Worm (Caenorhabditis elegans): ENCODE data around the gene C01B10.44.

Gene C01B10.44

DNA sequence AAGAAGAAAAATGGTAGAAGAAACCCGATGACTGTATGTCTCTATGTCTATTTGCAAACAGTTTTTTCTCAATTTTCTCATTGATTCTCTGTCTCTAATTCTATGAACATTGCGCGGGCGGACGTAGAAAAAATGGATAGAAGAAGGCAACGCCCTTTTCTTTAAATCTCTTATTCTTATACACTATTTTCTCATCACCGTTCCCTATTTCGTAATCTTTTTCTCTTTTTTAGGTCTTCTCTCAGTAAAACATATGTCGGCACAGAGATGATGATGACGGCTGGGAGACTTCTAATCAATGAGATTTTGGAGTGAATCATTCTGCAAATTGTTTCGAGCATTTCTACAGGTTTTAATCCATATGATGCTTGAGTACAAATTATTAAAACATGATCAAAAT is 1.3 kb upstream of the C01B10.44 start (continued):
- TF ChIP-seq efl-1 (optimal IDR thresholded peaks at IDR 0.05) (peak; percentile 13 to 17), efl-1 (GFP tag; optimal IDR thresholded peaks at IDR 0.05 in 1 of 2) (peak; percentile 20 to 91), nhr-77 (tag; optimal IDR thresholded peaks at IDR 0.05) (no peak), pax-3 (tag; optimal IDR thresholded peaks at IDR 0.05) (no peak), unc-62 (GFP tag; optimal IDR thresholded peaks at IDR 0.05) (no peak), snu-23 (GFP tag; optimal IDR thresholded peaks at IDR 0.05) (peak; percentile 43), lin-35 (GFP tag; optimal IDR thresholded peaks at IDR 0.05) (peak in 1 of 2 experiments; percentile 47), nhr-85 (tag) (peak; percentile 71), pqm-1 (tag; optimal IDR thresholded peaks at IDR 0.05) (no peak)

DNA sequence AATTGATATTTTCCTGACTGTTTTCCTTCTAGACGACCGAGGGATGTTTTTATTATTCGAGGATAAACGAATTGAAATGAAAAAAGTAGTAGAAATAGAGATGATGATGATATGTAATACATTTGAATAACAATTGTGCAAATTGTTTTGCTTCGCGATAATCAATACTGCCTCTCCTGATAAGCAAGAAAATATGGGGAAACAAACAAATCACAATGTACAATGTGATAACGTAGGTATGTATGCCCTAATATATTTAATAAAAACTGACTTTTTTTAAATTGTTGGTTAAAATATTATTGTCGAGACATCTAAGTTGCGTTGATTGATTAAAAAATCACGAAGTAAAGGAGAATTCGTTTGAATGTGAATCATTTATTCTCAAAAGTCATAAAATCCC is 4.3 kb downstream of the C01B10.44 start, which contains the start of gene cest-5.2:
cest-5.2 (minus strand) TSS at position 128 of the 400 bp plus-strand sequence.
- no peak for TF ChIP-seq nhr-20 (tag; optimal IDR thresholded peaks at IDR 0.05)
- no peak for TF ChIP-seq lir-3 (tag; optimal IDR thresholded peaks at IDR 0.05; ENCODE audit: poor library complexity)
- no peak for TF ChIP-seq pag-3 (tag; optimal IDR thresholded peaks at IDR 0.05; ENCODE audit: borderline replicate concordance, insufficient read depth)
- no peak for TF ChIP-seq unc-86 (tag; optimal IDR thresholded peaks at IDR 0.05)
- TF ChIP-seq nhr-19 (GFP tag; conservative IDR thresholded peaks at IDR 0.05), result no peak
- no peak for TF ChIP-seq tbx-2 (tag; optimal IDR thresholded peaks at IDR 0.05)
- TF ChIP-seq efl-1 (optimal IDR thresholded peaks at IDR 0.05), result no peak
- no peak for TF ChIP-seq efl-1 (GFP tag; optimal IDR thresholded peaks at IDR 0.05 in 1 of 2)
- peak; percentile 9 for TF ChIP-seq nhr-90 (tag; optimal IDR thresholded peaks at IDR 0.05; ENCODE audit: poor library complexity)
- TF ChIP-seq elt-2 (tag; optimal IDR thresholded peaks at IDR 0.05), result peak; percentile 51

DNA sequence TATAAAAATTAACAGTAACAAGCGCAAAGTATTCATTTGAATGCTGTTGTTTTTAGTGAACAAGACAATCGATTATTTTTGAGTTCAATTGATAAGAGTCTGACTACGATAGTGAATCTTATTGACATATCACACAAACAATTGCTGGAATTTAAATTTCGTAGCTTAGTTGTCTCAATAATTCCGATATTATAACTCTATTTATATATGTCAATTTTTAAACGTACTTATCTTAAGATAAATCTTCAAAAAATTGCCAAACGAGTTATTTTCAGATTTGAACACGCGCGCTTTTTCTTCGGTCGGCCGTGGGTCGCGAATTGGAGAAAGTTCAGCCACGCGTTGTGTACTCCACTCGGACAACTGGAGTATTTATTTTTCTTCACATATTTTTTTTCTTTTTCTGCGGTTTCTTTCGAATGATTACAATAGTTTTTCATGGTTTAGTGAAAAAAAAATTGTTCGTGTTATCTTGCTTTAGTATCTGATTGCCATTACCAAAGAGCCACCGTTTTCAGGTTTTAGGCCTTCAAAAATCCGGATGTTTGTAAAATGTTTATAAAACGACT is 8.3 kb downstream of the C01B10.44 start, which contains the start of the genes cest-5.1 and C01B10.9:
cest-5.1 (minus strand) TSS at position 51 of the 569 bp plus-strand sequence.
C01B10.9 (plus strand) TSS at position 519 of the 569 bp plus-strand sequence.
- TF ChIP-seq mdl-1 (tag; optimal IDR thresholded peaks at IDR 0.05) (peak in 1 of 2 experiments; percentile 28), nhr-47 (tag; optimal IDR thresholded peaks at IDR 0.05) (peak; percentile 93), isw-1 (GFP tag; IDR thresholded peaks at IDR 0.05) (peak; percentile 81), nhr-12 (tag; optimal IDR thresholded peaks at IDR 0.05) (no peak), unc-130 (tag; optimal IDR thresholded peaks at IDR 0.05) (peak; percentile 58), ceh-88 (GFP tag; IDR thresholded peaks at IDR 0.05) (peak; percentile 70), jun-1 (tag; optimal IDR thresholded peaks at IDR 0.05) (peak; percentile 52), efl-3 (GFP tag; optimal IDR thresholded peaks at IDR 0.05) (no peak), ceh-90 (tag; optimal IDR thresholded peaks at IDR 0.05) (peak; percentile 93), nhr-71 (tag; optimal IDR thresholded peaks at IDR 0.05) (peak; percentile 92), rnt-1 (tag; optimal IDR thresholded peaks at IDR 0.05) (peak; percentile 98), swsn-7 (tag; optimal IDR thresholded peaks at IDR 0.05) (peak; percentile 82), alr-1 (tag; optimal IDR thresholded peaks at IDR 0.05; ENCODE audit: borderline replicate concordance) (no peak), egl-27 (tag; optimal IDR thresholded peaks at IDR 0.05) (no peak), aha-1 (tag; optimal IDR thresholded peaks at IDR 0.05) (no peak), ama-1 (optimal IDR thresholded peaks at IDR 0.05) (no peak), tbx-2 (tag; optimal IDR thresholded peaks at IDR 0.05) (peak; percentile 90), pqm-1 (tag; optimal IDR thresholded peaks at IDR 0.05) (no peak), sox-4 (tag; optimal IDR thresholded peaks at IDR 0.05) (peak; percentile 86), ceh-82 (tag; optimal IDR thresholded peaks at IDR 0.05) (peak; percentile 48 to 79 (median 61)), lin-39 (tag; optimal IDR thresholded peaks at IDR 0.05) (peak; percentile 66), unc-30 (tag; optimal IDR thresholded peaks at IDR 0.05) (no peak), efl-1 (optimal IDR thresholded peaks at IDR 0.05) (peak; percentile 64 to 95), efl-1 (GFP tag; optimal IDR thresholded peaks at IDR 0.05 in 1 of 2) (peak; percentile 95 to 99), blmp-1 (tag; optimal IDR thresholded peaks at IDR 0.05) (peak; percentile 51), hlh-4 (tag; optimal IDR thresholded peaks at IDR 0.05) (peak; percentile 28), hlh-17 (GFP tag; optimal IDR thresholded peaks at IDR 0.05; ENCODE audit: borderline replicate concordance) (no peak), pax-3 (tag; optimal IDR thresholded peaks at IDR 0.05) (peak; percentile 86), ztf-11 (tag; optimal IDR thresholded peaks at IDR 0.05) (peak in 1 of 2 experiments; percentile 90), hpl-2 (GFP tag; optimal IDR thresholded peaks at IDR 0.05) (no peak), xbp-1 (tag; optimal IDR thresholded peaks at IDR 0.05) (peak; percentile 82), snu-23 (GFP tag; optimal IDR thresholded peaks at IDR 0.05) (peak; percentile 85), aly-2 (tag; optimal IDR thresholded peaks at IDR 0.05) (no peak), C34B4.2 (tag; optimal IDR thresholded peaks at IDR 0.05) (no peak), Y116A8C.19 (tag; optimal IDR thresholded peaks at IDR 0.05; ENCODE audit: borderline replicate concordance) (peak; percentile 34), zip-4 (GFP tag; optimal IDR thresholded peaks at IDR 0.05) (peak; percentile 48)
